Worm (Caenorhabditis elegans) whole organism, L3 larva: ENCODE results near the gene glb-25.

Source experiments
- R02D3.7 ChIP-seq: fragments of 150-350 bp; optimal IDR thresholded peaks from 2 replicates; lab custom pipeline; 2014; ENCODE audit warnings: missing biosample characterization, missing genetic modification characterization
- ZK546.5 ChIP-seq: sonication (generic microtip); optimal IDR thresholded peaks from 2 replicates; lab custom pipeline; 2017; ENCODE audit warnings: missing biosample characterization, missing genetic modification characterization
- ama-1 ChIP-seq: fragments of 150-350 bp; optimal IDR thresholded peaks from 2 replicates; lab custom pipeline; 2018
- elt-1 ChIP-seq: fragments of 150-350 bp; optimal IDR thresholded peaks from 2 replicates; lab custom pipeline; 2014; ENCODE audit warnings: missing biosample characterization, missing genetic modification characterization
- fkh-10 ChIP-seq: sonication (generic microtip); optimal IDR thresholded peaks from 2 replicates; lab custom pipeline; 2017; ENCODE audit warnings: missing biosample characterization, missing genetic modification reagents, missing genetic modification characterization
- mdl-1 ChIP-seq: fragments of 150-350 bp; optimal IDR thresholded peaks from 2 replicates; lab custom pipeline; 2014; ENCODE audit warnings: missing biosample characterization, missing genetic modification characterization
- nhr-237 ChIP-seq: fragments of 150-350 bp; optimal IDR thresholded peaks from 2 replicates; lab custom pipeline; 2014; ENCODE audit warnings: missing biosample characterization, missing genetic modification characterization
- nhr-76 ChIP-seq: fragments of 150-350 bp; sonication (generic microtip); optimal IDR thresholded peaks from 5 replicates; lab custom pipeline; 2014; ENCODE audit warnings: missing biosample characterization, missing genetic modification characterization
- skn-1 ChIP-seq: fragments of 150-350 bp; optimal IDR thresholded peaks from 2 replicates; lab custom pipeline; 2014; ENCODE audit warnings: missing biosample characterization, missing genetic modification characterization
- tbx-2 ChIP-seq: sonication (generic microtip); optimal IDR thresholded peaks from 2 replicates; lab custom pipeline; 2016; ENCODE audit warnings: mild to moderate bottlenecking, missing genetic modification characterization, missing compliant biosample characterization
- unc-39 ChIP-seq: sonication (generic microtip); optimal IDR thresholded peaks from 4 replicates; lab custom pipeline; 2017; ENCODE audit warnings: missing biosample characterization, missing genetic modification characterization
- unc-62 ChIP-seq: fragments of 150-350 bp; sonication (generic microtip); optimal IDR thresholded peaks from 4 replicates; lab custom pipeline; 2014; ENCODE audit warnings: missing biosample characterization, missing genetic modification reagents, missing genetic modification characterization

ce11 chrV:1991381-1991780 lies 53.3 kb downstream of the glb-25 start:
- TF ChIP-seq nhr-76 (tag; lab: Kevin White, UChicago) (no peak), ama-1 (no peak), R02D3.7 (no peak), mdl-1 (no peak), ZK546.5 (tag; lab: Kevin White, UChicago) (no peak), elt-1 (tag; lab: Kevin White, UChicago) (no peak), nhr-237 (tag; lab: Kevin White, UChicago) (no peak), unc-62 (GFP tag; lab: Kevin White, UChicago) (no peak), unc-39 (no peak), skn-1 (tag; lab: Kevin White, UChicago) (no peak), tbx-2 (tag; lab: Kevin White, UChicago) (no peak), fkh-10 (GFP tag; lab: Kevin White, UChicago) (no peak)
